Worm (Caenorhabditis elegans): ENCODE measurements around the gene pals-26.

Gene pals-26

DNA sequence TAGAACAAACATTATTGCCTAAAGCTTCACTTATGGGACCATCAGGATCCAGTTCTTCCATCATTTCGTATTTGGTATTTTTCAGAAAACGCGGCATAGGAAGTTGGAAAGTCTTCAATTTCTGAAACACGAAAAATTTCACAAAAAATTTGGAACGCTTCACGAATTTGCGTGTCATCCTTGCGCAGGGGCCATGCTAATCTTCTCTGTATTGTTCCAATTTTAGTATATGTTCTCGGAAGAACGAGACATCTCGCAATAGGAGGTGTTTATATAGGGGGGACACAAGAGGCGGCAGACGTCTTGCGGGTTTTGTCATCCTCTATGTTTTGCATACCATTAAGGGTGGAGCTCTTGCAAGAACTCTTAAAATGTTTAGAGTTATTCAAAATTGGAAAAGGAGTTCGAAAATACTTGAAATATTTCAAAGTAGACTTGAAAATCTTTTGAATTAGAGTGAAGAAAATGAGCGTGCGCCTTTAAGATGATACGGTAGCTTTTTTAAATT, 51.8 kb downstream of the pals-26 start:
- peak; percentile 3 for TF ChIP-seq nhr-43 (tag; optimal IDR thresholded peaks at IDR 0.05; ENCODE audit: poor library complexity, severe bottlenecking)
- peak; percentile 90 for TF ChIP-seq snpc-4 (tag; optimal IDR thresholded peaks at IDR 0.05)

All from whole organism, L3 larva.